Worm (Caenorhabditis elegans) whole organism, L1 larva: ENCODE data around the gene sdz-4.
"Not testable (repeated sequence)": the region's sequence is repeated elsewhere in the genome, so short reads cannot be mapped to it uniquely, and the experiment has no call there.

Experiments
- C04F5.9 ChIP-seq: sonication (generic microtip); optimal IDR thresholded peaks from 2 replicates; lab custom pipeline; 2016; ENCODE audit warnings: missing genetic modification characterization, missing compliant biosample characterization
- C34B4.2 ChIP-seq: sonication (generic microtip); optimal IDR thresholded peaks from 2 replicates; lab custom pipeline; 2017; ENCODE audit warnings: mild to moderate bottlenecking, missing genetic modification characterization, missing compliant biosample characterization
- F16B12.6 ChIP-seq: fragments of 150-350 bp; optimal IDR thresholded peaks from 2 replicates; lab custom pipeline; 2014; ENCODE audit warnings: missing biosample characterization, missing genetic modification characterization
- Y116A8C.19 ChIP-seq: sonication (generic microtip); optimal IDR thresholded peaks from 2 replicates; lab custom pipeline; 2016; ENCODE audit warnings: missing compliant biosample characterization, missing genetic modification characterization, borderline replicate concordance
- aly-2 ChIP-seq: fragments of 150-350 bp; optimal IDR thresholded peaks from 2 replicates; lab custom pipeline; 2014; ENCODE audit warnings: missing biosample characterization, missing genetic modification characterization
- ama-1 ChIP-seq: fragments of 150-350 bp; optimal IDR thresholded peaks from 2 replicates; lab custom pipeline; 2014
- ceh-63 ChIP-seq: fragments of 200-800 bp; sonication (Bioruptor generic); optimal IDR thresholded peaks from 2 replicates; lab custom pipeline; 2018; ENCODE audit warnings: mild to moderate bottlenecking, missing genetic modification characterization, missing compliant biosample characterization
- ceh-82 ChIP-seq, 3 experiments: fragments of 150-350 bp in 1 of 3; sonication (generic microtip) in 2 of 3; optimal IDR thresholded peaks; 2 replicates each; lab custom pipeline; 2014 to 2017; ENCODE audit warnings: missing biosample characterization in 3 of 3, missing genetic modification characterization in 3 of 3
- ceh-90 ChIP-seq: sonication (generic microtip); optimal IDR thresholded peaks from 2 replicates; lab custom pipeline; 2016; ENCODE audit warnings: missing genetic modification characterization, missing compliant biosample characterization
- ces-1 ChIP-seq: fragments of 150-350 bp; optimal IDR thresholded peaks from 2 replicates; lab custom pipeline; 2014; ENCODE audit warnings: missing biosample characterization, missing genetic modification reagents, missing genetic modification characterization
- dsc-1 ChIP-seq: sonication (generic microtip); optimal IDR thresholded peaks from 2 replicates; lab custom pipeline; 2016; ENCODE audit warnings: mild to moderate bottlenecking, missing genetic modification characterization, missing compliant biosample characterization
- egl-13 ChIP-seq: sonication (generic microtip); optimal IDR thresholded peaks from 2 replicates; lab custom pipeline; 2016; ENCODE audit warnings: missing genotype, missing genetic modification reagents, missing genetic modification characterization, missing compliant biosample characterization
- egl-27 ChIP-seq, 2 experiments: fragments of 150-350 bp in 1 of 2; sonication (generic microtip); optimal IDR thresholded peaks; 3 replicates each; lab custom pipeline; 2017 to 2018; ENCODE audit warnings: missing biosample characterization in 2 of 2, missing genetic modification characterization in 2 of 2, missing genetic modification reagents in 2 of 2
- elt-3 ChIP-seq, 6 experiments: fragments of 150-350 bp in 1 of 6; sonication (generic microtip); optimal IDR thresholded peaks; 2 replicates each; lab custom pipeline; 2017 to 2018; ENCODE audit warnings: missing biosample characterization in 6 of 6, missing genetic modification characterization in 6 of 6, inconsistent platforms in 1 of 6
- hlh-4 ChIP-seq: sonication (generic microtip); optimal IDR thresholded peaks from 2 replicates; lab custom pipeline; 2016; ENCODE audit warnings: mild to moderate bottlenecking, missing genetic modification characterization, missing compliant biosample characterization
- hpl-2 ChIP-seq: fragments of 150-350 bp; optimal IDR thresholded peaks from 2 replicates; lab custom pipeline; 2014; ENCODE audit warnings: missing biosample characterization, missing genetic modification reagents, missing genetic modification characterization
- irx-1 ChIP-seq: sonication (generic microtip); optimal IDR thresholded peaks from 2 replicates; lab custom pipeline; 2016; ENCODE audit warnings: missing genetic modification characterization, missing compliant biosample characterization
- jun-1 ChIP-seq: fragments of 150-350 bp; optimal IDR thresholded peaks from 2 replicates; lab custom pipeline; 2014; ENCODE audit warnings: missing biosample characterization, missing genetic modification reagents, missing genetic modification characterization
- lin-13 ChIP-seq: fragments of 150-350 bp; optimal IDR thresholded peaks from 2 replicates; lab custom pipeline; 2014; ENCODE audit warnings: missing biosample characterization, missing genetic modification reagents, missing genetic modification characterization
- lin-15B ChIP-seq: fragments of 150-350 bp; sonication (generic microtip); optimal IDR thresholded peaks from 3 replicates; lab custom pipeline; 2014; ENCODE audit warnings: missing biosample characterization, missing genetic modification characterization
- lin-39 ChIP-seq: fragments of 150-350 bp; optimal IDR thresholded peaks from 2 replicates; lab custom pipeline; 2014; ENCODE audit warnings: missing biosample characterization, missing genetic modification reagents, missing genetic modification characterization
- lsy-2 ChIP-seq, 2 experiments: fragments of 150-350 bp; optimal IDR thresholded peaks; 2 replicates each; lab custom pipeline; 2014; ENCODE audit warnings: missing biosample characterization in 2 of 2, missing genetic modification characterization in 2 of 2
- mdl-1 ChIP-seq, 2 experiments: fragments of 150-350 bp; optimal IDR thresholded peaks; 2 replicates each; lab custom pipeline; 2014 to 2017; ENCODE audit warnings: missing biosample characterization in 2 of 2, missing genetic modification characterization in 2 of 2, inconsistent platforms in 1 of 2
- mef-2 ChIP-seq: fragments of 150-350 bp; optimal IDR thresholded peaks from 2 replicates; lab custom pipeline; 2014; ENCODE audit warnings: missing biosample characterization, missing genetic modification characterization
- nhr-20 ChIP-seq: sonication (generic microtip); optimal IDR thresholded peaks from 2 replicates; lab custom pipeline; 2016; ENCODE audit warnings: mild to moderate bottlenecking, missing genetic modification characterization, missing compliant biosample characterization
- nhr-47 ChIP-seq: sonication (generic microtip); optimal IDR thresholded peaks from 2 replicates; lab custom pipeline; 2016; ENCODE audit warnings: mild to moderate bottlenecking, missing genetic modification characterization, moderate library complexity, missing compliant biosample characterization
- nhr-71 ChIP-seq: sonication (generic microtip); optimal IDR thresholded peaks from 2 replicates; lab custom pipeline; 2016; ENCODE audit warnings: mild to moderate bottlenecking, missing genetic modification characterization, moderate library complexity, missing compliant biosample characterization
- nhr-76 ChIP-seq: sonication (generic microtip); optimal IDR thresholded peaks from 2 replicates; lab custom pipeline; 2017; ENCODE audit warnings: missing biosample characterization, missing genetic modification characterization
- nhr-84 ChIP-seq: sonication (generic microtip); optimal IDR thresholded peaks from 2 replicates; lab custom pipeline; 2017; ENCODE audit warnings: missing biosample characterization, missing genetic modification characterization
- rnt-1 ChIP-seq: sonication (generic microtip); optimal IDR thresholded peaks from 2 replicates; lab custom pipeline; 2016; ENCODE audit warnings: mild to moderate bottlenecking, missing genetic modification characterization, moderate library complexity, missing compliant biosample characterization
- swsn-7 ChIP-seq: sonication (generic microtip); optimal IDR thresholded peaks from 2 replicates; lab custom pipeline; 2016; ENCODE audit warnings: missing genetic modification characterization, missing compliant biosample characterization
- unc-30 ChIP-seq: sonication (generic microtip); optimal IDR thresholded peaks from 2 replicates; lab custom pipeline; 2017; ENCODE audit warnings: missing biosample characterization, missing genetic modification characterization
- unc-98 ChIP-seq: fragments of 200-800 bp; sonication (Bioruptor generic); IDR thresholded peaks from 2 replicates; pipeline ENCODE4 v1.3.6; 2022; ENCODE audit warnings: missing genetic modification characterization, missing compliant biosample characterization
- vab-15 ChIP-seq: sonication (generic microtip); optimal IDR thresholded peaks from 2 replicates; lab custom pipeline; 2017; ENCODE audit warnings: missing genotype, mild to moderate bottlenecking, missing genetic modification characterization, missing compliant biosample characterization
- xbp-1 ChIP-seq: sonication (generic microtip); optimal IDR thresholded peaks from 2 replicates; lab custom pipeline; 2016; ENCODE audit warnings: missing genetic modification characterization, missing compliant biosample characterization
- zag-1 ChIP-seq: fragments of 150-350 bp; optimal IDR thresholded peaks from 2 replicates; lab custom pipeline; 2014; ENCODE audit warnings: missing biosample characterization, missing genetic modification characterization
- zip-4 ChIP-seq: fragments of 200-800 bp; sonication (Bioruptor generic); optimal IDR thresholded peaks from 2 replicates; lab custom pipeline; 2018; ENCODE audit warnings: mild to moderate bottlenecking, missing genetic modification characterization, moderate library complexity, missing compliant biosample characterization

sdz-4 gene

ce11 chrII:966962-967361 lies 8.2 kb downstream of the sdz-4 start, which contains the start of gene fbxc-18:
Gene fbxc-18 (minus strand): TSS chrII:967062.
- not testable (repeated sequence) for TF ChIP-seq unc-30; xbp-1 (tag; lab: Kevin White, UChicago); C04F5.9 (tag; lab: Kevin White, UChicago)

ce11 chrII:968106-968505 lies 9.4 kb downstream of the sdz-4 start, which contains the start of gene C32B5.6:
Gene C32B5.6 (plus strand): TSS chrII:968406.
- TF ChIP-seq vab-15 (tag; lab: Kevin White, UChicago); ama-1 (lab: Kevin White, UChicago); C34B4.2: not testable (repeated sequence)
- TF ChIP-seq, all 84 proteins: peak for 0; not testable (repeated sequence) for 84

ce11 chrII:972850-973249 lies 14.1 kb downstream of the sdz-4 start, which contains the start of gene C32B5.15:
Gene C32B5.15 (minus strand): TSS chrII:972950.
- TF ChIP-seq irx-1 (tag; lab: Kevin White, UChicago): no peak
- no peak for TF ChIP-seq egl-27 (tag; optimal IDR thresholded peaks at IDR 0.05; lab: Kevin White, UChicago)
- TF ChIP-seq F16B12.6: no peak
- TF ChIP-seq nhr-20: no peak
- no peak for TF ChIP-seq lin-15B (tag; lab: Kevin White, UChicago)
- no peak for TF ChIP-seq elt-3 (tag; optimal IDR thresholded peaks at IDR 0.05; lab: Kevin White, UChicago)
- no peak for TF ChIP-seq lin-13 (GFP tag; lab: Kevin White, UChicago)
- no peak for TF ChIP-seq swsn-7 (tag; lab: Kevin White, UChicago)
- no peak for TF ChIP-seq ceh-63 (GFP tag; lab: Kevin White, UChicago)

- TF ChIP-seq rnt-1 (tag; lab: Kevin White, UChicago) (no peak), nhr-84 (tag; lab: Kevin White, UChicago) (no peak), xbp-1 (tag; lab: Kevin White, UChicago) (no peak), lin-39 (tag; lab: Kevin White, UChicago) (no peak), lsy-2 (tag; optimal IDR thresholded peaks at IDR 0.05; lab: Kevin White, UChicago) (no peak), Y116A8C.19 (no peak), ceh-90 (no peak), hlh-4 (tag; lab: Kevin White, UChicago) (no peak), hpl-2 (GFP tag; lab: Kevin White, UChicago) (no peak), mdl-1 (tag; optimal IDR thresholded peaks at IDR 0.05; lab: Kevin White, UChicago) (no peak), nhr-76 (tag; lab: Kevin White, UChicago) (no peak), ces-1 (GFP tag; lab: Kevin White, UChicago) (no peak), dsc-1 (no peak), unc-98 (no peak), unc-30 (no peak), ceh-82 (tag; optimal IDR thresholded peaks at IDR 0.05; lab: Kevin White, UChicago) (no peak), nhr-47 (tag; lab: Kevin White, UChicago) (no peak), egl-13 (tag; lab: Kevin White, UChicago) (no peak)
- TF ChIP-seq, all 84 proteins: peak for 0
Measured at ce11 chrII:973999-974398, 15.3 kb downstream of the sdz-4 start, which contains the start of gene fbxc-14. Gene fbxc-14 (plus strand): TSS chrII:974299.

- TF ChIP-seq aly-2 (tag; lab: Kevin White, UChicago) (no peak), lsy-2 (tag; optimal IDR thresholded peaks at IDR 0.05; lab: Kevin White, UChicago) (no peak), jun-1 (tag; lab: Kevin White, UChicago) (no peak), zag-1 (tag; lab: Kevin White, UChicago) (no peak), zip-4 (GFP tag; lab: Kevin White, UChicago) (no peak), nhr-71 (tag; lab: Kevin White, UChicago) (no peak), mef-2 (tag; lab: Kevin White, UChicago) (no peak), mdl-1 (tag; optimal IDR thresholded peaks at IDR 0.05; lab: Kevin White, UChicago) (no peak)
Measured at ce11 chrII:979135-979534, 20.4 kb downstream of the sdz-4 start, which contains the start of the genes fbxc-17 and fbxc-15. Gene fbxc-17 (minus strand): TSS chrII:979235. Gene fbxc-15 (plus strand): TSS chrII:979423.
